Worm (Caenorhabditis elegans) whole organism, mixed stage, embryonic: Measurements from ENCODE around the gene ZK809.8.

ENCODE experiments used
- M03D4.4 ChIP-seq: sonication (generic microtip); optimal IDR thresholded peaks from 2 replicates; lab custom pipeline; 2017; ENCODE audit warnings: mild to moderate bottlenecking, missing genetic modification characterization, missing compliant biosample characterization
- bed-3 ChIP-seq: fragments of 200-800 bp; sonication (Bioruptor generic); optimal IDR thresholded peaks from 3 replicates; lab custom pipeline; 2018; ENCODE audit warnings: mild to moderate bottlenecking, missing genetic modification characterization, moderate library complexity, missing compliant biosample characterization
- blmp-1 ChIP-seq: fragments of 150-350 bp; optimal IDR thresholded peaks from 2 replicates; lab custom pipeline; 2014; ENCODE audit warnings: missing biosample characterization, missing genetic modification characterization
- ceh-39 ChIP-seq: fragments of 150-350 bp; optimal IDR thresholded peaks from 2 replicates; lab custom pipeline; 2014; ENCODE audit warnings: missing biosample characterization, missing genetic modification characterization
- ceh-43 ChIP-seq: fragments of 200-800 bp; sonication (Bioruptor generic); optimal IDR thresholded peaks from 2 replicates; lab custom pipeline; 2018; ENCODE audit warnings: mild to moderate bottlenecking, missing genetic modification characterization, moderate library complexity, missing compliant biosample characterization
- ceh-83 ChIP-seq: fragments of 200-800 bp; sonication (Bioruptor generic); optimal IDR thresholded peaks from 2 replicates; lab custom pipeline; 2018; ENCODE audit warnings: mild to moderate bottlenecking, missing genetic modification characterization, missing compliant biosample characterization
- ces-1 ChIP-seq: fragments of 150-350 bp; optimal IDR thresholded peaks from 2 replicates; lab custom pipeline; 2014; ENCODE audit warnings: missing biosample characterization, missing genetic modification reagents, missing genetic modification characterization
- drap-1 ChIP-seq: fragments of 200-800 bp; sonication (Bioruptor generic); optimal IDR thresholded peaks from 3 replicates; lab custom pipeline; 2018; ENCODE audit warnings: mild to moderate bottlenecking, missing genetic modification characterization, missing compliant biosample characterization
- elt-1 ChIP-seq: sonication (generic microtip); optimal IDR thresholded peaks from 2 replicates; lab custom pipeline; 2017; ENCODE audit warnings: missing genetic modification characterization, mild to moderate bottlenecking, missing compliant biosample characterization, antibody characterized with exemption, moderate library complexity, borderline replicate concordance; ENCODE audit not compliant: insufficient read depth
- elt-3 ChIP-seq: fragments of 150-350 bp; optimal IDR thresholded peaks from 2 replicates; lab custom pipeline; 2014; ENCODE audit warnings: missing biosample characterization, missing genetic modification characterization
- flh-1 ChIP-seq: fragments of 200-800 bp; sonication (Bioruptor generic); optimal IDR thresholded peaks from 2 replicates; lab custom pipeline; 2018; ENCODE audit warnings: mild to moderate bottlenecking, missing genetic modification characterization, moderate library complexity, missing compliant biosample characterization
- ham-2 ChIP-seq: fragments of 200-800 bp; sonication (Bioruptor generic); optimal IDR thresholded peaks from 2 replicates; lab custom pipeline; 2018; ENCODE audit warnings: mild to moderate bottlenecking, missing genetic modification characterization, missing compliant biosample characterization
- hlh-1 ChIP-seq: fragments of 150-350 bp; optimal IDR thresholded peaks from 2 replicates; lab custom pipeline; 2014; ENCODE audit warnings: missing biosample characterization, missing genetic modification reagents, missing genetic modification characterization
- lin-13 ChIP-seq: fragments of 150-350 bp; optimal IDR thresholded peaks from 2 replicates; lab custom pipeline; 2014; ENCODE audit warnings: missing biosample characterization, missing genetic modification characterization
- lin-32 ChIP-seq: fragments of 200-800 bp; sonication (Bioruptor generic); optimal IDR thresholded peaks from 2 replicates; lab custom pipeline; 2018; ENCODE audit warnings: mild to moderate bottlenecking, missing genetic modification characterization, missing compliant biosample characterization
- lsy-2 ChIP-seq: fragments of 150-350 bp; optimal IDR thresholded peaks from 2 replicates; lab custom pipeline; 2014; ENCODE audit warnings: missing biosample characterization, missing genetic modification characterization
- mab-5 ChIP-seq: fragments of 150-350 bp; optimal IDR thresholded peaks from 2 replicates; lab custom pipeline; 2014; ENCODE audit warnings: missing biosample characterization, missing genetic modification characterization
- nhr-12 ChIP-seq: fragments of 150-350 bp; optimal IDR thresholded peaks from 2 replicates; lab custom pipeline; 2014; ENCODE audit warnings: missing biosample characterization, missing genetic modification characterization
- nhr-2 ChIP-seq: fragments of 150-350 bp; optimal IDR thresholded peaks from 2 replicates; lab custom pipeline; 2014; ENCODE audit warnings: missing biosample characterization, missing genetic modification characterization
- nhr-237 ChIP-seq: fragments of 150-350 bp; optimal IDR thresholded peaks from 2 replicates; lab custom pipeline; 2014; ENCODE audit warnings: missing biosample characterization, missing genetic modification characterization
- nhr-28 ChIP-seq: fragments of 150-350 bp; optimal IDR thresholded peaks from 2 replicates; lab custom pipeline; 2014; ENCODE audit warnings: missing biosample characterization, missing genetic modification characterization
- nhr-76 ChIP-seq: sonication (generic microtip); optimal IDR thresholded peaks from 2 replicates; lab custom pipeline; 2017; ENCODE audit warnings: missing biosample characterization, missing genetic modification characterization
- pha-4 ChIP-seq: fragments of 150-350 bp; optimal IDR thresholded peaks from 2 replicates; lab custom pipeline; 2018; ENCODE audit warnings: missing biosample characterization, missing genetic modification reagents, missing genetic modification characterization
- snpc-4 ChIP-seq: fragments of 150-350 bp; optimal IDR thresholded peaks from 2 replicates; lab custom pipeline; 2014; ENCODE audit warnings: missing biosample characterization, missing genetic modification characterization
- tbx-8 ChIP-seq: fragments of 200-800 bp; sonication (Bioruptor generic); optimal IDR thresholded peaks from 2 replicates; lab custom pipeline; 2018; ENCODE audit warnings: mild to moderate bottlenecking, missing genetic modification characterization, moderate library complexity, missing compliant biosample characterization
- unc-120 ChIP-seq: sonication (generic microtip); optimal IDR thresholded peaks from 2 replicates; lab custom pipeline; 2017; ENCODE audit warnings: missing genetic modification characterization, missing compliant biosample characterization; ENCODE audit not compliant: poor library complexity, severe bottlenecking
- unc-39 ChIP-seq: fragments of 150-350 bp; optimal IDR thresholded peaks from 2 replicates; lab custom pipeline; 2014; ENCODE audit warnings: missing biosample characterization, missing genetic modification characterization
- unc-62 ChIP-seq: fragments of 150-350 bp; optimal IDR thresholded peaks from 2 replicates; lab custom pipeline; 2014; ENCODE audit warnings: missing biosample characterization, missing genetic modification reagents, missing genetic modification characterization
- zip-8 ChIP-seq: fragments of 150-350 bp; optimal IDR thresholded peaks from 2 replicates; lab custom pipeline; 2014; ENCODE audit warnings: missing biosample characterization, missing genetic modification characterization
- ztf-11 ChIP-seq: fragments of 150-350 bp; optimal IDR thresholded peaks from 2 replicates; lab custom pipeline; 2014; ENCODE audit warnings: missing biosample characterization, missing genetic modification characterization

The ZK809.8 gene

DNA sequence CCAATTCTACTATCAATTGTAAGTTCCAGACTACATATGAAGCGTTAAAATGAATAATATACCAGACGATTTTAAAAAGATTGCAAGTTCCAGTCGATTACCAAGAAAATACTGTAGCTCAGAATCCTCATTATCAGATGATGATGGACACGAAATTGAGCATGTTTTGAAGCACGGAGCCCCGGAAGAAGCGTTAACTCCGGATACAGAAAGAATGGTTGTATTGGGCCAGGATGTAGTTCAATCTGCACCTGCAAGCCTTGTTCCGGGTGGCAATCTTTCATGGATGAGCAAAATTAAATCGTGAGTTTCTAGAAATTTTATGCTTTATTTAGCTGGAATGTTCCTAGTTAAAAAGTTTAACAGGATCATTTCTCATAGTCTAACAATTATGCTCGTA lies 19.1 kb upstream of the ZK809.8 start, which contains the start of gene atg-4.2:
Gene atg-4.2 (plus strand): TSS at position 24 of the 400 bp plus-strand sequence.
- TF ChIP-seq zip-8 (tag; lab: Kevin White, UChicago) (no peak), ceh-39 (tag; lab: Kevin White, UChicago) (no peak), ham-2 (GFP tag; lab: Kevin White, UChicago) (no peak), unc-120 (tag; lab: Kevin White, UChicago) (no peak), pha-4 (no peak), lin-32 (GFP tag; lab: Kevin White, UChicago) (no peak), ztf-11 (tag; lab: Kevin White, UChicago) (no peak)

DNA sequence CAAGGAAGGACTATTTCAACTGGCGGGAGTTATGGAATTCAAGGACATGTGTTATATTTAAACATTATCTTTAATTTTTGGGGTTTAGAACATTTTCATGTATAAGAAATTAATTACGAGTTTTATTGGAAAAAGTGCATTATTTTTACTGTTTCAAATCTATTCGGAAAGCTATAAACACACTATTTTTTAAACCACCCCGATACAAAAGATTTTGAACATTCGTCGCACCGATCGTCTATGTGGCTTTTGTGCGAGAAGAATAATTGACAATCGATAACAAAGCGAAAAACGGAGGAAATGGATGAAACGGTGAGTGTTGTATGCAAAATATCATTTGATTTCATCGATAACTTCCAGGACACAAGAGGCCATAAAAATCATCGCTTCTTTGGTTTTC lies 16.1 kb upstream of the ZK809.8 start, which contains the start of gene ZK809.9:
Gene ZK809.9 (plus strand): TSS at position 301 of the 400 bp plus-strand sequence.
- TF ChIP-seq ces-1 (no peak), tbx-8 (GFP tag; lab: Kevin White, UChicago) (no peak), lin-32 (GFP tag; lab: Kevin White, UChicago) (no peak), nhr-12 (tag; lab: Kevin White, UChicago) (no peak), nhr-2 (no peak), pha-4 (no peak), ztf-11 (tag; lab: Kevin White, UChicago) (no peak), hlh-1 (tag; lab: Kevin White, UChicago) (no peak), bed-3 (GFP tag; lab: Kevin White, UChicago) (no peak), flh-1 (GFP tag; lab: Kevin White, UChicago) (no peak), elt-3 (tag; lab: Kevin White, UChicago) (no peak), nhr-237 (no peak), blmp-1 (tag; lab: Kevin White, UChicago) (no peak)

- TF ChIP-seq elt-1 (tag; lab: Kevin White, UChicago) (no peak), ceh-43 (GFP tag; lab: Kevin White, UChicago) (no peak), drap-1 (GFP tag; lab: Kevin White, UChicago) (no peak), ces-1 (no peak), lin-13 (tag; lab: Kevin White, UChicago) (no peak), elt-3 (tag; lab: Kevin White, UChicago) (no peak)
These were observed 11.0 kb upstream of the ZK809.8 start, which contains the start of gene ZK792.1 for ce11 chrIV:11659794-11660312. ZK792.1 (plus strand) TSS chrIV:11659844.

- TF ChIP-seq unc-62 (GFP tag; lab: Kevin White, UChicago) (no peak), mab-5 (tag; lab: Kevin White, UChicago) (no peak), elt-3 (tag; lab: Kevin White, UChicago) (no peak), ceh-43 (GFP tag; lab: Kevin White, UChicago) (peak; percentile 13), ces-1 (peak; percentile 21), ham-2 (GFP tag; lab: Kevin White, UChicago) (peak; percentile 20)
These were observed 7.4 kb upstream of the ZK809.8 start, which contains the start of gene ZK809.5 for ce11 chrIV:11656144-11656780. ZK809.5 (plus strand) TSS chrIV:11656730.

ce11 chrIV:11655370-11655769 lies 6.5 kb upstream of the ZK809.8 start, which contains the start of gene ent-1:
ent-1 (minus strand) TSS chrIV:11655470.
- TF ChIP-seq ceh-43 (GFP tag; lab: Kevin White, UChicago) (no peak), mab-5 (tag; lab: Kevin White, UChicago) (no peak), drap-1 (GFP tag; lab: Kevin White, UChicago) (no peak)

DNA sequence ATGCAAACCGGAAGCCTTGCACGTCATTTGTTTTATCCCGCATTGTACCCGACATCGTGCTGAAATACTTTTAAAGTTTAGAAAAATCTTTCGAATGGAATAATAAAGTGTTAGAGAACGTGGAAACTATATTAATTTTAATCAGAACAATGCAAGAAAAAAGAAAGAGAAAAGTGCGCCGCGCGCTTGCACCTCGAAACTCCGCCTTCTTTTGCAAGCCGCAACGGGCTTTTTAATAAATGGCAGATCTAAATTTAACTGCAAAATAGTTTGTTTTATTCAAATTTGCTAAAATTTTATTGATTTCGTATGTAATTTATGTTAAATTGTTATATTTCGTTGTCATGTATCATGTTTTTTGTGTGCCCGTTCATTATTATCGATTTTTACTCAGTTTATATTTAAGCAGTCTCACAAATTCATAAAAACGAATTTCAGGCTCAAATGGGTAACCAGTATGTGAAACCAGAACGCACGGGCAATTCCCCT lies 3.1 kb upstream of the ZK809.8 start, which contains the start of the genes acl-3 and ndub-6:
Gene acl-3 (minus strand): TSS at position 59 of the 489 bp plus-strand sequence.
Gene ndub-6 (plus strand): TSS at position 439 of the 489 bp plus-strand sequence.
- TF ChIP-seq unc-39 (no peak), unc-120 (tag; lab: Kevin White, UChicago) (no peak), blmp-1 (tag; lab: Kevin White, UChicago) (no peak), ceh-39 (tag; lab: Kevin White, UChicago) (no peak), drap-1 (GFP tag; lab: Kevin White, UChicago) (no peak), lin-13 (tag; lab: Kevin White, UChicago) (no peak), nhr-237 (no peak), elt-3 (tag; lab: Kevin White, UChicago) (no peak), ceh-83 (GFP tag; lab: Kevin White, UChicago) (no peak), unc-62 (GFP tag; lab: Kevin White, UChicago) (no peak), snpc-4 (tag; lab: Kevin White, UChicago) (no peak), lsy-2 (tag; lab: Kevin White, UChicago) (no peak), ceh-43 (GFP tag; lab: Kevin White, UChicago) (no peak), elt-1 (tag; lab: Kevin White, UChicago) (no peak), M03D4.4 (tag; lab: Kevin White, UChicago) (no peak), flh-1 (GFP tag; lab: Kevin White, UChicago) (no peak), ces-1 (no peak), nhr-76 (no peak), nhr-28 (tag; lab: Kevin White, UChicago) (no peak)
- TF ChIP-seq, all 35 proteins: peak for 0
